Fruit fly (Drosophila melanogaster) Kc167 (cell line): ENCODE data around the gene CG43448.

Source experiments
- psq ChIP-seq: fragments of >200 bp; optimal IDR thresholded peaks from 2 replicates; lab custom pipeline; 2017; ENCODE audit warnings: missing external identifiers
- ttk ChIP-seq: sonication (Bioruptor generic); optimal IDR thresholded peaks from 2 replicates; lab custom pipeline; 2017; ENCODE audit warnings: missing external identifiers

DNA sequence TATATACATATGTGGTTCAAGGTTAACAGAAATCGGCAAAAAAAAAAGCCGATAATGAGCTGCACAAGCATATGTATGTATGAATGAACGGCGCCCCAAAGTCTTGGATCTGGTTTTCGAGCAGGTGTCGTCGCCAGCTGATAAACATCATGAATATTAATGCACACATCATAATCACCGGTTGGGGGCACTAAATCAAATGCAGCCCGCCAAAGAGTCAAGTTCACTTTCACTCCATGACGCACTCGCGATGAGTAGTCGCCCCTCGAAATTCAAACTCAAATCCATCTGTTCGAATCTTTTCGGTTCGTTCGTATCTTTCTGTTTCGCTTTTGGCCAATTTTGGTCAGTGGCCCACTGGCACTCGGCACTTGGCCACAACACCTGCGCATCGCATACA lies 2.7 kb upstream of the CG43448 start:
- TF ChIP-seq psq (lab: Kevin White, UChicago) (no peak), ttk (lab: Kevin White, UChicago) (no peak)
